Fruit fly (Drosophila melanogaster): ENCODE measurements around the gene sens-2.

The sens-2 gene

dm6 chr2L:6841349-6841748 is 19.6 kb downstream of the sens-2 start (continued):
- TF ChIP-seq CG9609 (GFP tag; optimal IDR thresholded peaks at IDR 0.05) (peak; percentile 56), CG11695 (GFP tag; IDR thresholded peaks at IDR 0.05) (peak; percentile 40; the same call in 1 of the 3 replicates), CG31365 (tag; optimal IDR thresholded peaks at IDR 0.05) (no peak), B-H1 (GFP tag; IDR thresholded peaks at IDR 0.05) (peak; percentile 42; the same call in 2 of the 3 replicates), CG6689 (GFP tag; IDR thresholded peaks at IDR 0.05) (peak; percentile 76), Antp (GFP tag; optimal IDR thresholded peaks at IDR 0.05) (peak; percentile 58), H15 (GFP tag; IDR thresholded peaks at IDR 0.05) (peak; percentile 63; the same call in 2 of the 3 replicates), CG14667 (GFP tag; IDR thresholded peaks at IDR 0.05) (peak; percentile 72), CG3726 (GFP tag; IDR thresholded peaks at IDR 0.05) (peak; percentile 70; the same call in 1 of the 3 replicates), CG4730 (GFP tag; IDR thresholded peaks at IDR 0.05) (peak; percentile 69), trh (GFP tag; optimal IDR thresholded peaks at IDR 0.05) (peak; percentile 5), CG10543 (GFP tag; optimal IDR thresholded peaks at IDR 0.05) (peak; percentile 3), CG11560 (tag; IDR thresholded peaks at IDR 0.05) (0 out of 3 replicates have a peak, but pooled peaks have one; percentile 9), ranshi (GFP tag; IDR thresholded peaks at IDR 0.05) (peak; percentile 67; the same call in 1 of the 2 replicates), CG2199 (GFP tag; IDR thresholded peaks at IDR 0.05) (peak; percentile 30; the same call in 1 of the 3 replicates), MESR4 (GFP tag; optimal IDR thresholded peaks at IDR 0.05) (no peak), grau (tag; optimal IDR thresholded peaks at IDR 0.05) (peak; percentile 70), row (GFP tag; IDR thresholded peaks at IDR 0.05) (peak; percentile 86), CG11398 (GFP tag; optimal IDR thresholded peaks at IDR 0.05) (peak; percentile 62), CG9797 (GFP tag; optimal IDR thresholded peaks at IDR 0.05) (peak; percentile 11), gcm2 (GFP tag; optimal IDR thresholded peaks at IDR 0.05) (no peak), CG13296 (GFP tag; optimal IDR thresholded peaks at IDR 0.05) (peak; percentile 13), CG32767 (GFP tag; IDR thresholded peaks at IDR 0.05) (peak; percentile 55; the same call in 1 of the 2 replicates), CG3995 (GFP tag; optimal IDR thresholded peaks at IDR 0.05) (no peak), HLH3B (GFP tag; IDR thresholded peaks at IDR 0.05) (peak; percentile 74), jigr1 (GFP tag; IDR thresholded peaks at IDR 0.05) (peak; percentile 74; the same call in 2 of the 3 replicates), CG7839 (tag; optimal IDR thresholded peaks at IDR 0.05) (peak; percentile 78), HLH54F (GFP tag; optimal IDR thresholded peaks at IDR 0.05) (no peak), CG15514 (GFP tag; optimal IDR thresholded peaks at IDR 0.05) (no peak), CG2202 (tag; optimal IDR thresholded peaks at IDR 0.05) (peak; percentile 79), unpg (GFP tag; optimal IDR thresholded peaks at IDR 0.05) (peak; percentile 78), CG11093 (GFP tag; IDR thresholded peaks at IDR 0.05) (peak; percentile 69), Hsf (GFP tag; optimal IDR thresholded peaks at IDR 0.05) (peak; percentile 70), ase (GFP tag; IDR thresholded peaks at IDR 0.05) (peak; percentile 60; the same call in 1 of the 3 replicates), tin (GFP tag; optimal IDR thresholded peaks at IDR 0.05) (peak; percentile 73), peb (GFP tag; IDR thresholded peaks at IDR 0.05) (peak; percentile 65; the same call in 1 of the 2 replicates), CG34422 (GFP tag; IDR thresholded peaks at IDR 0.05) (peak; percentile 71; the same call in 2 of the 3 replicates), gt (GFP tag; IDR thresholded peaks at IDR 0.05) (peak; percentile 49; the same call in 1 of the 2 replicates), sd (tag; optimal IDR thresholded peaks at IDR 0.05) (no peak), Eip74EF (GFP tag; optimal IDR thresholded peaks at IDR 0.05) (peak in 1 of 2 experiments; percentile 46), crp (GFP tag; optimal IDR thresholded peaks at IDR 0.05) (peak in 1 of 2 experiments; percentile 3), CHES-1-like (GFP tag; optimal IDR thresholded peaks at IDR 0.05) (peak; percentile 10), twi (tag; optimal IDR thresholded peaks at IDR 0.05) (peak; percentile 70), C15 (GFP tag; IDR thresholded peaks at IDR 0.05) (peak; percentile 37; the same call in 1 of the 3 replicates), CG30403 (GFP tag; optimal IDR thresholded peaks at IDR 0.05) (peak; percentile 68), Ptx1 (GFP tag; IDR thresholded peaks at IDR 0.05) (peak; percentile 70), stc (GFP tag; IDR thresholded peaks at IDR 0.05) (peak; percentile 52; the same call in 1 of the 2 replicates), ato (GFP tag; IDR thresholded peaks at IDR 0.05; ENCODE audit: partially characterized antibody) (no peak), pita (GFP tag; optimal IDR thresholded peaks at IDR 0.05) (no peak), CG4328 (GFP tag; optimal IDR thresholded peaks at IDR 0.05) (no peak), chm (GFP tag; IDR thresholded peaks at IDR 0.05) (peak; percentile 82)

Data from whole organism, embryonic.